Worm (Caenorhabditis elegans) whole organism, young adult: ENCODE results near the gene R10F2.5.
"Not testable (repeated sequence)": the region's sequence is repeated elsewhere in the genome, so short reads cannot be mapped to it uniquely, and the experiment has no call there.

ENCODE experiments used
- C06A6.2 ChIP-seq: fragments of 200-800 bp; sonication (Bioruptor generic); conservative IDR thresholded peaks from 2 replicates; pipeline ENCODE4 v1.3.6; 2022; ENCODE audit warnings: missing genetic modification characterization, missing compliant biosample characterization
- D2030.7 ChIP-seq: fragments of 200-800 bp; sonication (Bioruptor generic); IDR thresholded peaks from 2 replicates; pipeline ENCODE4 v1.3.6; 2022; ENCODE audit warnings: missing genetic modification reagents, missing genetic modification characterization, missing compliant biosample characterization
- F33H1.4 ChIP-seq: fragments of 200-800 bp; sonication (Bioruptor generic); IDR thresholded peaks from 2 replicates; pipeline ENCODE4 v1.3.6; 2022; ENCODE audit warnings: missing genetic modification reagents, missing genetic modification characterization, missing compliant biosample characterization
- F39B2.1 ChIP-seq: fragments of 200-800 bp; sonication (Bioruptor generic); IDR thresholded peaks from 2 replicates; pipeline ENCODE4 v1.3.6; 2022; ENCODE audit warnings: missing genetic modification reagents, missing genetic modification characterization, missing compliant biosample characterization
- F57C9.4 ChIP-seq: sonication (generic microtip); optimal IDR thresholded peaks from 2 replicates; lab custom pipeline; 2017; ENCODE audit warnings: mild to moderate bottlenecking, missing genetic modification characterization, missing compliant biosample characterization
- Y53F4B.3 ChIP-seq: fragments of 200-800 bp; sonication (Bioruptor generic); IDR thresholded peaks from 2 replicates; pipeline ENCODE4 v1.3.6; 2022; ENCODE audit warnings: missing genetic modification reagents, missing genetic modification characterization, missing compliant biosample characterization
- Y56A3A.18 ChIP-seq: fragments of 200-800 bp; sonication (Bioruptor generic); IDR thresholded peaks from 2 replicates; pipeline ENCODE4 v1.3.6; 2022; ENCODE audit warnings: missing genetic modification reagents, missing genetic modification characterization, missing compliant biosample characterization
- Y79H2A.3 ChIP-seq: fragments of 200-800 bp; sonication (Bioruptor generic); conservative IDR thresholded peaks from 2 replicates; pipeline ENCODE4 v1.3.6; 2022; ENCODE audit warnings: missing genetic modification reagents, missing genetic modification characterization, missing compliant biosample characterization
- attf-3 ChIP-seq: fragments of 200-800 bp; sonication (Bioruptor generic); conservative IDR thresholded peaks from 2 replicates; pipeline ENCODE4 v1.3.6; 2022; ENCODE audit warnings: missing genetic modification reagents, missing genetic modification characterization, missing compliant biosample characterization
- bed-1 ChIP-seq: fragments of 200-800 bp; sonication (Bioruptor generic); IDR thresholded peaks from 2 replicates; pipeline ENCODE4 v1.3.6; 2022; ENCODE audit warnings: missing genetic modification reagents, missing genetic modification characterization, missing compliant biosample characterization
- cebp-1 ChIP-seq, 2 experiments: fragments of 200-800 bp in 1 of 2; sonication (Bioruptor generic) in 1 of 2; sonication (generic microtip) in 1 of 2; IDR thresholded peaks in 1 of 2; optimal IDR thresholded peaks in 1 of 2; 2 replicates each; pipeline versions ENCODE4 v1.3.6 to Lab custom; 2017 to 2022; ENCODE audit warnings: missing compliant biosample characterization in 2 of 2, missing genetic modification characterization in 2 of 2, mild to moderate bottlenecking in 1 of 2, missing genetic modification reagents in 1 of 2, moderate library complexity in 1 of 2
- dox-1 ChIP-seq: fragments of 200-800 bp; sonication (Bioruptor generic); IDR thresholded peaks from 2 replicates; pipeline ENCODE4 v1.3.6; 2022; ENCODE audit warnings: missing genetic modification reagents, missing genetic modification characterization, missing compliant biosample characterization
- efl-1 ChIP-seq: fragments of 150-350 bp; optimal IDR thresholded peaks from 2 replicates; lab custom pipeline; 2014; ENCODE audit warnings: missing biosample characterization, missing genetic modification reagents, missing genetic modification characterization
- egl-44 ChIP-seq: fragments of 200-800 bp; sonication (Bioruptor generic); IDR thresholded peaks from 2 replicates; pipeline ENCODE4 v1.3.6; 2022; ENCODE audit warnings: missing genetic modification reagents, missing genetic modification characterization, missing compliant biosample characterization
- egrh-3 ChIP-seq: fragments of 200-800 bp; sonication (Bioruptor generic); IDR thresholded peaks from 2 replicates; pipeline ENCODE4 v1.3.6; 2022; ENCODE audit warnings: missing genetic modification reagents, missing genetic modification characterization, missing compliant biosample characterization
- ets-4 ChIP-seq: fragments of 200-800 bp; sonication (Bioruptor generic); optimal IDR thresholded peaks from 2 replicates; lab custom pipeline; 2018; ENCODE audit warnings: mild to moderate bottlenecking, missing genetic modification characterization, missing compliant biosample characterization
- hmg-1.2 ChIP-seq: fragments of 200-800 bp; sonication (Bioruptor generic); IDR thresholded peaks from 2 replicates; pipeline ENCODE4 v1.3.6; 2022; ENCODE audit warnings: missing genetic modification reagents, missing genetic modification characterization, missing compliant biosample characterization
- hsf-1 ChIP-seq: fragments of 200-800 bp; sonication (Bioruptor generic); IDR thresholded peaks from 2 replicates; pipeline ENCODE4 v1.3.6; 2022; ENCODE audit warnings: missing genetic modification reagents, missing genetic modification characterization, missing compliant biosample characterization
- let-526 ChIP-seq: fragments of 200-800 bp; sonication (Bioruptor generic); IDR thresholded peaks from 2 replicates; pipeline ENCODE4 v1.3.6; 2022; ENCODE audit warnings: missing genetic modification reagents, missing genetic modification characterization, missing compliant biosample characterization
- lsl-1 ChIP-seq: fragments of 200-800 bp; sonication (Bioruptor generic); optimal IDR thresholded peaks from 2 replicates; lab custom pipeline; 2018; ENCODE audit warnings: mild to moderate bottlenecking, missing genetic modification characterization, moderate library complexity, missing compliant biosample characterization
- mcd-1 ChIP-seq: fragments of 200-800 bp; sonication (Bioruptor generic); IDR thresholded peaks from 2 replicates; pipeline ENCODE4 v1.3.6; 2022; ENCODE audit warnings: missing genetic modification reagents, missing genetic modification characterization, missing compliant biosample characterization
- nhr-80 ChIP-seq: sonication (generic microtip); optimal IDR thresholded peaks from 2 replicates; lab custom pipeline; 2016; ENCODE audit warnings: missing genetic modification characterization, missing compliant biosample characterization
- pbrm-1 ChIP-seq: fragments of 200-800 bp; sonication (Bioruptor generic); IDR thresholded peaks from 2 replicates; pipeline ENCODE4 v1.3.6; 2022; ENCODE audit warnings: missing genetic modification reagents, missing genetic modification characterization, missing compliant biosample characterization
- pha-4 ChIP-seq: fragments of 150-350 bp; sonication (generic microtip); optimal IDR thresholded peaks from 2 replicates; lab custom pipeline; 2014; ENCODE audit warnings: missing biosample characterization, missing genetic modification reagents, missing genetic modification characterization
- rcor-1 ChIP-seq: fragments of 200-800 bp; sonication (Bioruptor generic); IDR thresholded peaks from 2 replicates; pipeline ENCODE4 v1.3.6; 2022; ENCODE audit warnings: missing genetic modification reagents, missing genetic modification characterization, missing compliant biosample characterization
- somi-1 ChIP-seq: fragments of 200-800 bp; sonication (Bioruptor generic); optimal IDR thresholded peaks from 2 replicates; lab custom pipeline; 2018; ENCODE audit warnings: mild to moderate bottlenecking, missing genetic modification characterization, missing compliant biosample characterization
- tbp1 ChIP-seq: fragments of 200-800 bp; sonication (Bioruptor generic); optimal IDR thresholded peaks from 2 replicates; lab custom pipeline; 2018; ENCODE audit warnings: mild to moderate bottlenecking, missing genetic modification characterization, missing compliant biosample characterization
- zfh-2 ChIP-seq: fragments of 200-800 bp; sonication (Bioruptor generic); conservative IDR thresholded peaks from 2 replicates; pipeline ENCODE4 v1.3.6; 2022; ENCODE audit warnings: missing genetic modification reagents, missing genetic modification characterization, missing compliant biosample characterization
- ztf-25 ChIP-seq: fragments of 200-800 bp; sonication (Bioruptor generic); IDR thresholded peaks from 2 replicates; pipeline ENCODE4 v1.3.6; 2022; ENCODE audit warnings: missing genetic modification reagents, missing genetic modification characterization, missing compliant biosample characterization
- ztf-3 ChIP-seq: fragments of 200-800 bp; sonication (Bioruptor generic); optimal IDR thresholded peaks from 2 replicates; lab custom pipeline; 2018; ENCODE audit warnings: mild to moderate bottlenecking, missing genetic modification characterization, missing compliant biosample characterization

The R10F2.5 gene

ce11 chrIII:2899705-2900104, 24.9 kb downstream of the R10F2.5 start (continued):
- TF ChIP-seq F39B2.1 (GFP tag; lab: Robert Waterston, UW): no peak

- no peak for TF ChIP-seq pha-4 (tag; lab: Kevin White, UChicago)
- no peak for TF ChIP-seq ets-4 (GFP tag; lab: Kevin White, UChicago)
- TF ChIP-seq somi-1 (GFP tag; lab: Kevin White, UChicago): no peak
- TF ChIP-seq dox-1: no peak
- TF ChIP-seq bed-1: no peak
- TF ChIP-seq efl-1 (GFP tag; lab: Kevin White, UChicago): no peak
- no peak for TF ChIP-seq ztf-25
- no peak for TF ChIP-seq F57C9.4 (tag; lab: Kevin White, UChicago)
These were observed 33.1 kb downstream of the R10F2.5 start, which contains the start of gene F56F11.1 for ce11 chrIII:2891443-2891842. TSS of gene F56F11.1 (plus strand) at chrIII:2891743.

ce11 chrIII:2881989-2882388, 42.6 kb downstream of the R10F2.5 start, which contains the start of gene F56F11.2:
TSS of gene F56F11.2 (plus strand) at chrIII:2882289.
- TF ChIP-seq nhr-80 (tag; lab: Kevin White, UChicago); egrh-3 (GFP tag; lab: Robert Waterston, UW); F39B2.1 (GFP tag; lab: Robert Waterston, UW): not testable (repeated sequence)
- TF ChIP-seq, all 124 proteins: peak for 0; not testable (repeated sequence) for 124

- TF ChIP-seq hmg-1.2 (GFP tag; lab: Robert Waterston, UW) (peak; percentile 64; the same call in 1 of the 2 replicates), cebp-1 (GFP tag; IDR thresholded peaks at IDR 0.05; lab: Robert Waterston, UW) (no peak), cebp-1 (tag; optimal IDR thresholded peaks at IDR 0.05; lab: Kevin White, UChicago) (peak; percentile 2), hsf-1 (no peak)
- TF ChIP-seq, all 124 proteins: peak for 2
These were observed 43.4 kb downstream of the R10F2.5 start for ce11 chrIII:2881117-2881516.

- no peak for TF ChIP-seq ztf-3 (GFP tag; lab: Kevin White, UChicago)
- TF ChIP-seq dox-1: 0 out of 2 replicates have a peak, but pooled peaks have one; percentile 30
- no peak for TF ChIP-seq attf-3 (GFP tag; lab: Robert Waterston, UW)
- TF ChIP-seq mcd-1 (GFP tag; lab: Robert Waterston, UW): peak; percentile 43
- TF ChIP-seq D2030.7 (GFP tag; lab: Robert Waterston, UW): peak; percentile 33; the same call in 1 of the 2 replicates
- peak; percentile 54; the same call in 1 of the 2 replicates for TF ChIP-seq zfh-2
- TF ChIP-seq Y53F4B.3: no peak
- TF ChIP-seq hmg-1.2 (GFP tag; lab: Robert Waterston, UW): peak; percentile 19; the same call in 1 of the 2 replicates
- no peak for TF ChIP-seq bed-1
- TF ChIP-seq pbrm-1: peak; percentile 40; the same call in 1 of the 2 replicates
- no peak for TF ChIP-seq Y56A3A.18 (GFP tag; lab: Robert Waterston, UW)
- TF ChIP-seq Y79H2A.3 (GFP tag; lab: Robert Waterston, UW): no peak
- TF ChIP-seq C06A6.2: no peak
- TF ChIP-seq tbp1 (GFP tag; lab: Kevin White, UChicago): peak; percentile 47
- no peak for TF ChIP-seq let-526
- peak; percentile 8; the same call in 1 of the 2 replicates for TF ChIP-seq rcor-1 (GFP tag; lab: Robert Waterston, UW)
- TF ChIP-seq lsl-1: peak; percentile 19
- no peak for TF ChIP-seq egl-44 (GFP tag; lab: Robert Waterston, UW)
- peak; percentile 50 for TF ChIP-seq F33H1.4 (GFP tag; lab: Robert Waterston, UW)
- TF ChIP-seq, all 124 proteins: peak for 10
These were observed 44.9 kb downstream of the R10F2.5 start for ce11 chrIII:2879703-2880102.
